Worm (Caenorhabditis elegans) whole organism, L2 larva: ENCODE data around the gene str-254.

ENCODE experiments used
- ama-1 ChIP-seq: fragments of 150-350 bp; optimal IDR thresholded peaks from 2 replicates; lab custom pipeline; 2018; ENCODE audit warnings: inconsistent platforms
- egl-27 ChIP-seq: sonication (generic microtip); optimal IDR thresholded peaks from 3 replicates; lab custom pipeline; 2017; ENCODE audit warnings: missing biosample characterization, missing genetic modification reagents, missing genetic modification characterization
- elt-1 ChIP-seq: fragments of 150-350 bp; optimal IDR thresholded peaks from 2 replicates; lab custom pipeline; 2014; ENCODE audit warnings: missing biosample characterization, missing genetic modification characterization
- lin-11 ChIP-seq: fragments of 150-350 bp; sonication (generic microtip); optimal IDR thresholded peaks from 2 replicates; lab custom pipeline; 2014; ENCODE audit warnings: missing biosample characterization, missing genetic modification characterization, inconsistent platforms, mixed read lengths
- lin-39 ChIP-seq: fragments of 150-350 bp; optimal IDR thresholded peaks from 2 replicates; lab custom pipeline; 2014; ENCODE audit warnings: missing biosample characterization, missing genetic modification reagents, missing genetic modification characterization
- nhr-12 ChIP-seq: fragments of 150-350 bp; optimal IDR thresholded peaks from 2 replicates; lab custom pipeline; 2014; ENCODE audit warnings: missing biosample characterization, missing genetic modification characterization
- nhr-25 ChIP-seq: fragments of 150-350 bp; sonication (generic microtip); optimal IDR thresholded peaks from 3 replicates; lab custom pipeline; 2014; ENCODE audit warnings: missing biosample characterization, missing genetic modification characterization
- unc-62 ChIP-seq: fragments of 150-350 bp; optimal IDR thresholded peaks from 2 replicates; lab custom pipeline; 2014; ENCODE audit warnings: missing biosample characterization, missing genetic modification reagents, missing genetic modification characterization

ce11 chrV:16180350-16180749, 27.1 kb upstream of the str-254 start, which contains the start of gene str-106:
- TF ChIP-seq ama-1 (lab: Kevin White, UChicago) (no peak), unc-62 (GFP tag; lab: Kevin White, UChicago) (no peak), lin-11 (tag; lab: Kevin White, UChicago) (no peak), egl-27 (tag; lab: Kevin White, UChicago) (no peak), nhr-25 (tag; lab: Kevin White, UChicago) (no peak), elt-1 (no peak), lin-39 (tag; lab: Kevin White, UChicago) (no peak), nhr-12 (tag; lab: Kevin White, UChicago) (no peak)
